Worm (Caenorhabditis elegans): Measurements from ENCODE around the gene apy-1.

DNA sequence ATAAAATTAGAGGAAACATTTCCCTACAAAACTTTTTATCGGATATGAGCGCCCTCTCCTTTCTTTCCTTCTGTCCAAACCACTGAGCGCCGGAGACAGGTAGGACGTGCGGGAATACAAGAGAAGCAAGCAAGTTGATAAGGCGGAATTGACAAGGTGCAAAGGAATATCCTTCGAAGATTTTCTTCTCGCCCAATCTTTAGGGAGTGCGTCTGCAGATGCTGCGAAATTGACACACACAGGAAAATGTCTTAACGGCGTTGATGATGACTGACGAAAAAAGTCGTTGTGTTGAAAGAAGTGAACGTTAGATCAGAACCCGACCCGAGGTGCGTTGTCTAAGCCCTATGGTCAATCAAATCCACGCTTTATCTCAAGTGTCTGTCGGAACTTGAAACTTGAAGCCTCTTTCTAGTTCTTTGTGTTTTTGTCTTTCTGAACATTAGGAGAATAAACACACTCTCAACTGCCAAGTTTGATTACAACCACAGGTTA is 18.3 kb upstream of the apy-1 start:
- TF ChIP-seq nhr-10 (tag; optimal IDR thresholded peaks at IDR 0.05) (no peak), zag-1 (tag; optimal IDR thresholded peaks at IDR 0.05) (no peak), madf-5 (GFP tag; IDR thresholded peaks at IDR 0.05) (no peak), unc-62 (GFP tag; optimal IDR thresholded peaks at IDR 0.05 in 1 of 2) (peak in 1 of 2 experiments; percentile 98), unc-62 (tag; optimal IDR thresholded peaks at IDR 0.05) (no peak), daf-12 (tag; optimal IDR thresholded peaks at IDR 0.05) (no peak), zfp-3 (GFP tag; conservative IDR thresholded peaks at IDR 0.05) (no peak), php-3 (GFP tag; IDR thresholded peaks at IDR 0.05) (no peak)

Data from whole organism, L4 larva.